Fruit fly (Drosophila melanogaster) whole organism, embryonic: ENCODE data around the gene Sgs5.

ENCODE experiments used
- CG7745 ChIP-seq: fragments of 200-800 bp; sonication (Bioruptor generic); optimal IDR thresholded peaks from 2 replicates; lab custom pipeline; 2018; ENCODE audit warnings: missing biosample characterization, mild to moderate bottlenecking, missing genetic modification characterization, moderate library complexity
- Hand ChIP-seq: fragments of 200-800 bp; sonication (Bioruptor generic); optimal IDR thresholded peaks from 2 replicates; lab custom pipeline; 2017; ENCODE audit warnings: mild to moderate bottlenecking, missing biosample characterization, missing genetic modification reagents, missing genetic modification characterization
- Scr ChIP-seq: fragments of 200-800 bp; sonication (Bioruptor generic); IDR thresholded peaks from 2 replicates; pipeline ENCODE4 v1.3.6; 2022; ENCODE audit warnings: missing biosample characterization, missing genetic modification characterization; ENCODE audit not compliant: partially characterized antibody
- insv ChIP-seq, 2 experiments: fragments of 200-800 bp; sonication (Bioruptor generic); optimal IDR thresholded peaks; 3 replicates each; lab custom pipeline; 2016 to 2018; ENCODE audit warnings: missing biosample characterization in 2 of 2, missing genetic modification characterization in 2 of 2

DNA sequence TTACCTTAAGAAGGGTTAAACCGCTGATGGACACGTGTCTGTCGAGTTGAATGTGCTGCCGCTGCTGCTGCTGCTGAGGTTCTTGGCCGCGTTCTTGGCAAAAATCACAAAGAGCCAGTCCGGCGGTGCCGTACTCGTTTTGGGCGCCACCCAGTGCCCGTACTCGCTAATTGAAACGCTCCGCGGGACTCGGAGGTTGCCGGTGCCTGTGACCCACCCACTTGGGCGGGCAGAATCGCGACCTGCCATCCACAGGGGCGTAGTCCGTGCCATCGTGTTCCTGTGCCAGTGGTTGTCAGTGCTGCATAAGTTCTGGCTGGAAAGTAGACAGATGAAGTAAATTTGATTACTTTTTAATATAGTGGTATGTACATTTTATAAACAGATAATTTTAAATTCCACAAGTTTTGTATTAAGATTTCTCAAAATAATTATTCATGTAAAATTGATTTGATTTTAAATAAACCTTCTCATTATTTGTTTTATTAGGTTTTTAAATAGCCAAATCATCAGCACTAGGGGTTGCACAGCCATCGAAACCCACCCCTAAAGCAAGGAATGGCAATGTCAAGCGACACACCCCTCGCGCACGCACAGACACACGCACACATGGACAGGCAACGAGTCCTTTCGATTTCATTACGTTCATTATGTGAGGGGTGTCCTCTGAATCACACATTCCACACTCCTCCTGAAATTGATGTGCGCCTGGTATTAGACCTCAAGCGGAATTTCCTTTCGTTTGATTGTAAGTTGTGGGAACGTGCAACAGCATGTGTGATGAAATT lies 9.9 kb downstream of the Sgs5 start:
- TF ChIP-seq CG7745 (tag; lab: Kevin White, UChicago) (peak; percentile 34), Hand (peak; percentile 10), insv (GFP tag; optimal IDR thresholded peaks at IDR 0.05; lab: Kevin White, UChicago) (peak in 1 of 2 experiments; percentile 22), Scr (no peak)
